Fruit fly (Drosophila melanogaster) whole organism, embryonic: ENCODE measurements around the gene GluClalpha.

Experiments
- Antp ChIP-seq: fragments of 200-800 bp; sonication (Bioruptor generic); optimal IDR thresholded peaks from 3 replicates; lab custom pipeline; 2016; ENCODE audit warnings: missing biosample characterization, missing genetic modification characterization
- CG11247 ChIP-seq: fragments of 200-800 bp; sonication (Bioruptor generic); IDR thresholded peaks from 2 replicates; pipeline ENCODE4 v1.3.6; 2022; ENCODE audit warnings: missing biosample characterization, missing genetic modification characterization
- CG12219 ChIP-seq: fragments of 200-800 bp; sonication (Bioruptor generic); optimal IDR thresholded peaks from 3 replicates; lab custom pipeline; 2018; ENCODE audit warnings: missing biosample characterization, mild to moderate bottlenecking, missing genetic modification characterization
- CG12236 ChIP-seq: fragments of 200-800 bp; sonication (Bioruptor generic); optimal IDR thresholded peaks from 2 replicates; lab custom pipeline; 2016; ENCODE audit warnings: missing biosample characterization, missing genetic modification characterization
- CG12769 ChIP-seq: fragments of 200-800 bp; sonication (Bioruptor generic); optimal IDR thresholded peaks from 2 replicates; lab custom pipeline; 2019; ENCODE audit warnings: missing biosample characterization, mild to moderate bottlenecking, missing genetic modification characterization, moderate library complexity
- CG14667 ChIP-seq: fragments of 200-800 bp; sonication (Bioruptor generic); IDR thresholded peaks from 2 replicates; pipeline ENCODE4 v1.3.6; 2022; ENCODE audit warnings: missing biosample characterization, missing genetic modification characterization
- CG14860 ChIP-seq: fragments of 200-800 bp; sonication (Bioruptor generic); IDR thresholded peaks from 3 replicates; pipeline ENCODE4 v1.3.6; 2022; ENCODE audit warnings: missing biosample characterization, missing genetic modification characterization; ENCODE audit not compliant: partially characterized antibody
- CG17328 ChIP-seq: fragments of 200-800 bp; sonication (Bioruptor generic); IDR thresholded peaks from 2 replicates; pipeline ENCODE4 v1.3.6; 2022; ENCODE audit warnings: missing biosample characterization, missing genetic modification characterization
- CG17912 ChIP-seq: fragments of 200-800 bp; sonication (Bioruptor generic); optimal IDR thresholded peaks from 2 replicates; lab custom pipeline; 2018; ENCODE audit warnings: missing biosample characterization, mild to moderate bottlenecking, missing genetic modification characterization
- CG31224 ChIP-seq: fragments of 200-800 bp; sonication (Bioruptor generic); IDR thresholded peaks from 2 replicates; pipeline ENCODE4 v1.3.6; 2022; ENCODE audit warnings: missing biosample characterization, missing genetic modification characterization
- CG32767 ChIP-seq: fragments of 200-800 bp; sonication (Bioruptor generic); IDR thresholded peaks from 2 replicates; pipeline ENCODE4 v1.3.6; 2022; ENCODE audit warnings: missing biosample characterization, missing genetic modification characterization
- CG3847 ChIP-seq: fragments of 200-800 bp; sonication (Bioruptor generic); IDR thresholded peaks from 2 replicates; pipeline ENCODE4 v1.3.6; 2022; ENCODE audit warnings: missing biosample characterization, missing genetic modification characterization
- CG4820 ChIP-seq: fragments of 200-800 bp; sonication (Bioruptor generic); optimal IDR thresholded peaks from 3 replicates; lab custom pipeline; 2016; ENCODE audit warnings: missing biosample characterization, missing genetic modification characterization
- CG8359 ChIP-seq: fragments of 200-800 bp; sonication (Bioruptor generic); optimal IDR thresholded peaks from 2 replicates; lab custom pipeline; 2017; ENCODE audit warnings: missing biosample characterization, mild to moderate bottlenecking, missing genetic modification characterization, borderline replicate concordance
- CG9876 ChIP-seq: fragments of 200-800 bp; sonication (Bioruptor generic); optimal IDR thresholded peaks from 2 replicates; lab custom pipeline; 2016; ENCODE audit warnings: missing biosample characterization, missing genetic modification characterization
- CkIIα-i1 ChIP-seq: fragments of 200-800 bp; sonication (Bioruptor generic); IDR thresholded peaks from 2 replicates; pipeline ENCODE4 v1.3.6; 2022; ENCODE audit warnings: missing biosample characterization, missing genetic modification characterization
- Dref ChIP-seq: fragments of 200-800 bp; sonication (Bioruptor generic); IDR thresholded peaks from 2 replicates; pipeline ENCODE4 v1.3.6; 2022; ENCODE audit warnings: missing biosample characterization, missing genetic modification characterization
- Fer2 ChIP-seq: fragments of 200-800 bp; sonication (Bioruptor generic); optimal IDR thresholded peaks from 2 replicates; lab custom pipeline; 2018; ENCODE audit warnings: missing biosample characterization, mild to moderate bottlenecking, missing genetic modification characterization, moderate library complexity
- Gsc ChIP-seq: fragments of 200-800 bp; sonication (Bioruptor generic); IDR thresholded peaks from 2 replicates; pipeline ENCODE4 v1.3.6; 2022; ENCODE audit warnings: missing biosample characterization, missing genetic modification characterization
- H15 ChIP-seq: fragments of 200-800 bp; sonication (Bioruptor generic); IDR thresholded peaks from 3 replicates; pipeline ENCODE4 v1.3.6; 2022; ENCODE audit warnings: missing biosample characterization, missing genetic modification characterization
- HLH4C ChIP-seq: fragments of 200-800 bp; sonication (Bioruptor generic); IDR thresholded peaks from 3 replicates; pipeline ENCODE4 v1.3.6; 2022; ENCODE audit warnings: missing biosample characterization, missing genetic modification characterization; ENCODE audit not compliant: partially characterized antibody
- Hr78 ChIP-seq, 2 experiments: fragments of 200-800 bp in 1 of 2; fragments of >200 bp in 1 of 2; sonication (Bioruptor generic) in 1 of 2; optimal IDR thresholded peaks; 2 replicates each; lab custom pipeline; 2017 to 2019; ENCODE audit warnings: missing biosample characterization in 2 of 2, missing genetic modification characterization in 2 of 2, mild to moderate bottlenecking in 1 of 2, moderate library complexity in 1 of 2
- MTF-1 ChIP-seq: fragments of 200-800 bp; sonication (Bioruptor generic); optimal IDR thresholded peaks from 2 replicates; lab custom pipeline; 2018; ENCODE audit warnings: missing biosample characterization, mild to moderate bottlenecking, missing genetic modification characterization, borderline replicate concordance
- Max ChIP-seq: fragments of 200-800 bp; sonication (Bioruptor generic); optimal IDR thresholded peaks from 2 replicates; lab custom pipeline; 2016; ENCODE audit warnings: missing biosample characterization, mild to moderate bottlenecking, missing genetic modification characterization
- Meics ChIP-seq: fragments of 200-800 bp; sonication (Bioruptor generic); optimal IDR thresholded peaks from 2 replicates; lab custom pipeline; 2017; ENCODE audit warnings: missing biosample characterization, mild to moderate bottlenecking, missing genetic modification characterization
- Optix ChIP-seq: fragments of 200-800 bp; sonication (Bioruptor generic); IDR thresholded peaks from 3 replicates; pipeline ENCODE4 v1.3.6; 2022; ENCODE audit warnings: missing biosample characterization, missing genetic modification characterization
- Scr ChIP-seq: fragments of 200-800 bp; sonication (Bioruptor generic); IDR thresholded peaks from 2 replicates; pipeline ENCODE4 v1.3.6; 2022; ENCODE audit warnings: missing biosample characterization, missing genetic modification characterization; ENCODE audit not compliant: partially characterized antibody
- Side ChIP-seq: fragments of 200-800 bp; sonication (Bioruptor generic); optimal IDR thresholded peaks from 2 replicates; lab custom pipeline; 2016; ENCODE audit warnings: missing biosample characterization, missing genetic modification characterization
- Sox102F ChIP-seq: fragments of 200-800 bp; sonication (Bioruptor generic); optimal IDR thresholded peaks from 2 replicates; lab custom pipeline; 2018; ENCODE audit warnings: missing biosample characterization, mild to moderate bottlenecking, missing genetic modification characterization, moderate library complexity
- Sry-β ChIP-seq: fragments of 200-800 bp; sonication (Bioruptor generic); optimal IDR thresholded peaks from 2 replicates; lab custom pipeline; 2018; ENCODE audit warnings: missing biosample characterization, mild to moderate bottlenecking, missing genetic modification characterization, moderate library complexity
- Ssrp ChIP-seq: fragments of 200-800 bp; sonication (Bioruptor generic); optimal IDR thresholded peaks from 2 replicates; lab custom pipeline; 2018; ENCODE audit warnings: missing biosample characterization, mild to moderate bottlenecking, missing genetic modification characterization, moderate library complexity
- Xbp1 ChIP-seq: fragments of 200-800 bp; sonication (Bioruptor generic); optimal IDR thresholded peaks from 3 replicates; lab custom pipeline; 2016; ENCODE audit warnings: missing biosample characterization, mild to moderate bottlenecking, missing genetic modification characterization
- bbx ChIP-seq: fragments of 200-800 bp; sonication (Bioruptor generic); IDR thresholded peaks from 2 replicates; pipeline ENCODE4 v1.3.6; 2022; ENCODE audit warnings: missing biosample characterization, missing genetic modification characterization; ENCODE audit not compliant: partially characterized antibody
- chinmo ChIP-seq: fragments of 200-800 bp; sonication (Bioruptor generic); IDR thresholded peaks from 4 replicates; pipeline ENCODE4 v1.3.6; 2022; ENCODE audit warnings: missing biosample characterization, missing genetic modification characterization; ENCODE audit not compliant: partially characterized antibody
- corto ChIP-seq: fragments of 200-800 bp; sonication (Bioruptor generic); optimal IDR thresholded peaks from 2 replicates; lab custom pipeline; 2016; ENCODE audit warnings: missing biosample characterization, mild to moderate bottlenecking, missing genetic modification characterization, moderate library complexity
- dmrt99B ChIP-seq: fragments of 200-800 bp; sonication (Bioruptor generic); optimal IDR thresholded peaks from 2 replicates; lab custom pipeline; 2018; ENCODE audit warnings: missing biosample characterization, mild to moderate bottlenecking, missing genetic modification characterization, moderate library complexity
- ewg ChIP-seq: fragments of 200-800 bp; sonication (Bioruptor generic); optimal IDR thresholded peaks from 3 replicates; lab custom pipeline; 2017; ENCODE audit warnings: mild to moderate bottlenecking, missing biosample characterization, missing genetic modification reagents, missing genetic modification characterization
- grn ChIP-seq: fragments of 200-800 bp; sonication (Bioruptor generic); optimal IDR thresholded peaks from 3 replicates; lab custom pipeline; 2017; ENCODE audit warnings: missing biosample characterization, missing genetic modification characterization
- hbn ChIP-seq: fragments of 200-800 bp; sonication (Bioruptor generic); IDR thresholded peaks from 2 replicates; pipeline ENCODE4 v1.3.6; 2022; ENCODE audit warnings: missing biosample characterization, missing genetic modification characterization; ENCODE audit not compliant: partially characterized antibody
- kni ChIP-seq: fragments of 200-800 bp; sonication (Bioruptor generic); optimal IDR thresholded peaks from 3 replicates; lab custom pipeline; 2017; ENCODE audit warnings: mild to moderate bottlenecking, missing biosample characterization, missing genetic modification reagents, missing genetic modification characterization
- lov ChIP-seq, 2 experiments: fragments of 200-800 bp in 1 of 2; fragments of >200 bp in 1 of 2; sonication (Bioruptor generic) in 1 of 2; IDR thresholded peaks in 1 of 2; optimal IDR thresholded peaks in 1 of 2; 2 replicates in 1 of 2; 3 replicates in 1 of 2; pipeline versions ENCODE4 v1.3.6 to Lab custom; 2017 to 2022; ENCODE audit warnings: missing biosample characterization in 1 of 2, missing genetic modification characterization in 1 of 2
- sens ChIP-seq: fragments of 200-800 bp; sonication (Bioruptor generic); peaks from one replicate; lab custom pipeline; 2016; ENCODE audit warnings: missing biosample characterization, missing genetic modification characterization
- seq ChIP-seq: fragments of 200-800 bp; sonication (Bioruptor generic); IDR thresholded peaks from 2 replicates; pipeline ENCODE4 v1.3.6; 2022; ENCODE audit warnings: missing biosample characterization, missing genetic modification characterization
- tup ChIP-seq: fragments of 200-800 bp; sonication (Bioruptor generic); optimal IDR thresholded peaks from 2 replicates; lab custom pipeline; 2016; ENCODE audit warnings: missing biosample characterization, mild to moderate bottlenecking, missing genetic modification characterization, moderate library complexity
- zfh1 ChIP-seq: fragments of 200-800 bp; sonication (Bioruptor generic); IDR thresholded peaks from 3 replicates; pipeline ENCODE4 v1.3.6; 2022; ENCODE audit warnings: missing biosample characterization, missing genetic modification characterization

The GluClalpha gene

DNA sequence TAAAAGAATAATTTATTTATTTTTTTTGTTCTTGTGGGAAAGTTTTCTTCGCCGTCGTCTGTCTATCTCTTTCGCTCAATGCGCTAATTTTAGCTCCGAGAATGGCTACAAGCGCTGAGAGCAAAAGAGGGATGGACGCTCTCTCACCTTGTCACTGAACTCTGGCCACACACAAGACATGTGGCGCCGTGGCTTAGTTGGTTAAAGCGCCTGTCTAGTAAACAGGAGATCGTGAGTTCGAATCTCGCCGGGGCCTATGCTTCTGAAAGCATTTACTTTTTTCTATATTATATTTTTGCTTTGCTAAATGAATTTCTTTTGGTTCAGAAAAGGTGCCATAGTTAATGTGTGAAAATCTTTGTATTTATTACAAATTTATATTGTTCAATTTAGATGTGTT, 72.0 kb downstream of the GluClalpha start (continued):
- no peak for TF ChIP-seq Xbp1 (GFP tag; lab: Kevin White, UChicago)
- TF ChIP-seq hbn: 0 out of 2 replicates have a peak, but pooled peaks have one; percentile 18
- no peak for TF ChIP-seq Gsc
- TF ChIP-seq Hr78 (GFP tag; optimal IDR thresholded peaks at IDR 0.05; lab: Kevin White, UChicago): no peak
- no peak for TF ChIP-seq Side (GFP tag; lab: Kevin White, UChicago)
- TF ChIP-seq CG12236 (GFP tag; lab: Kevin White, UChicago): no peak
- TF ChIP-seq CG17912 (GFP tag; lab: Kevin White, UChicago): no peak
- TF ChIP-seq Scr: peak; percentile 73
- no peak for TF ChIP-seq ewg (GFP tag; lab: Kevin White, UChicago)
- TF ChIP-seq HLH4C: peak; percentile 71
- no peak for TF ChIP-seq CG32767 (GFP tag; lab: Robert Waterston, UW)
- TF ChIP-seq zfh1 (GFP tag; lab: Robert Waterston, UW): no peak
- no peak for TF ChIP-seq Max
- TF ChIP-seq Sry-β (GFP tag; lab: Kevin White, UChicago): no peak
- no peak for TF ChIP-seq CG4820
- peak; percentile 68; the same call in 1 of the 4 replicates for TF ChIP-seq chinmo
- peak; percentile 44; the same call in 1 of the 2 replicates for TF ChIP-seq CG17328
- no peak for TF ChIP-seq MTF-1
- no peak for TF ChIP-seq CG8359 (GFP tag; lab: Kevin White, UChicago)
- no peak for TF ChIP-seq Dref (GFP tag; lab: Robert Waterston, UW)
- no peak for TF ChIP-seq grn (GFP tag; lab: Kevin White, UChicago)
- peak; percentile 86 for TF ChIP-seq bbx
- TF ChIP-seq Antp (GFP tag; lab: Kevin White, UChicago): no peak
- no peak for TF ChIP-seq Ssrp (tag; lab: Kevin White, UChicago)
- no peak for TF ChIP-seq Optix (GFP tag; lab: Robert Waterston, UW)
- TF ChIP-seq sens (GFP tag; lab: Kevin White, UChicago): peak; percentile 73
- no peak for TF ChIP-seq CG12219 (GFP tag; lab: Kevin White, UChicago)
- no peak for TF ChIP-seq CG14667
- no peak for TF ChIP-seq CG31224 (GFP tag; lab: Robert Waterston, UW)
- no peak for TF ChIP-seq CkIIα-i1
- TF ChIP-seq CG14860 (GFP tag; lab: Robert Waterston, UW): peak; percentile 71; the same call in 1 of the 3 replicates
- TF ChIP-seq Sox102F: no peak
- TF ChIP-seq H15: no peak
- no peak for TF ChIP-seq dmrt99B (tag; lab: Kevin White, UChicago)
- TF ChIP-seq Fer2 (tag; lab: Kevin White, UChicago): no peak
- no peak for TF ChIP-seq kni (GFP tag; lab: Kevin White, UChicago)
- TF ChIP-seq CG9876 (GFP tag; lab: Kevin White, UChicago): no peak
- TF ChIP-seq corto (GFP tag; lab: Kevin White, UChicago): no peak
- no peak for TF ChIP-seq CG11247
- TF ChIP-seq CG12769 (tag; lab: Kevin White, UChicago): no peak
- no peak for TF ChIP-seq tup (GFP tag; lab: Kevin White, UChicago)
- no peak for TF ChIP-seq CG3847
- TF ChIP-seq seq (GFP tag; lab: Robert Waterston, UW): no peak
- no peak for TF ChIP-seq Meics (GFP tag; lab: Kevin White, UChicago)
- TF ChIP-seq lov (optimal IDR thresholded peaks at IDR 0.05; lab: Kevin White, UChicago): no peak
- no peak for TF ChIP-seq lov (GFP tag; IDR thresholded peaks at IDR 0.05; lab: Robert Waterston, UW)
